Worm (Caenorhabditis elegans): ENCODE data around the gene K01D12.15.
A peak's percentile ranks its signal among the peaks of the same experiment; 100 is the strongest.

- TF ChIP-seq nfya-1 (tag; optimal IDR thresholded peaks at IDR 0.05; ENCODE audit: insufficient read depth) (peak; percentile 91), egl-27 (tag; optimal IDR thresholded peaks at IDR 0.05) (peak; percentile 36), daf-12 (tag; optimal IDR thresholded peaks at IDR 0.05) (no peak), nhr-11 (tag; optimal IDR thresholded peaks at IDR 0.05) (peak; percentile 53), zag-1 (tag; optimal IDR thresholded peaks at IDR 0.05) (no peak), ama-1 (optimal IDR thresholded peaks at IDR 0.05) (peak; percentile 67), nhr-76 (tag; optimal IDR thresholded peaks at IDR 0.05) (no peak), eor-1 (tag; optimal IDR thresholded peaks at IDR 0.05) (no peak), elt-3 (tag; optimal IDR thresholded peaks at IDR 0.05) (no peak), nhr-237 (tag; optimal IDR thresholded peaks at IDR 0.05) (no peak), skn-1 (tag; optimal IDR thresholded peaks at IDR 0.05) (peak; percentile 60), snpc-4 (tag; optimal IDR thresholded peaks at IDR 0.05) (peak; percentile 86), nhr-23 (tag; optimal IDR thresholded peaks at IDR 0.05) (peak; percentile 97), ceh-9 (tag; optimal IDR thresholded peaks at IDR 0.05) (no peak)
These were observed 42.8 kb upstream of the K01D12.15 start, which contains the start of gene tomm-20 for ce11 chrV:12343419-12343969.
